Worm (Caenorhabditis elegans) whole organism, L3 larva: ENCODE measurements around the gene C25H3.16.

ENCODE experiments used
- ZK546.5 ChIP-seq: sonication (generic microtip); optimal IDR thresholded peaks from 2 replicates; lab custom pipeline; 2017; ENCODE audit warnings: missing biosample characterization, missing genetic modification characterization
- aly-2 ChIP-seq: fragments of 150-350 bp; optimal IDR thresholded peaks from 2 replicates; lab custom pipeline; 2014; ENCODE audit warnings: missing biosample characterization, missing genetic modification characterization
- ama-1 ChIP-seq: fragments of 150-350 bp; optimal IDR thresholded peaks from 2 replicates; lab custom pipeline; 2018
- ceh-9 ChIP-seq: sonication (generic microtip); optimal IDR thresholded peaks from 2 replicates; lab custom pipeline; 2018; ENCODE audit warnings: missing biosample characterization, missing genetic modification characterization
- elt-3 ChIP-seq, 3 experiments: fragments of 150-350 bp in 1 of 3; sonication (generic microtip) in 2 of 3; optimal IDR thresholded peaks; 2 replicates in 2 of 3; 4 replicates in 1 of 3; lab custom pipeline; 2014 to 2017; ENCODE audit warnings: missing biosample characterization in 3 of 3, missing genetic modification characterization in 3 of 3
- fkh-10 ChIP-seq: sonication (generic microtip); optimal IDR thresholded peaks from 2 replicates; lab custom pipeline; 2017; ENCODE audit warnings: missing biosample characterization, missing genetic modification reagents, missing genetic modification characterization
- fkh-2 ChIP-seq: fragments of 150-350 bp; optimal IDR thresholded peaks from 2 replicates; lab custom pipeline; 2014; ENCODE audit warnings: missing biosample characterization, missing genetic modification reagents, missing genetic modification characterization
- jun-1 ChIP-seq: fragments of 150-350 bp; optimal IDR thresholded peaks from 2 replicates; lab custom pipeline; 2014; ENCODE audit warnings: missing biosample characterization, missing genetic modification reagents, missing genetic modification characterization
- mdl-1 ChIP-seq: fragments of 150-350 bp; optimal IDR thresholded peaks from 2 replicates; lab custom pipeline; 2014; ENCODE audit warnings: missing biosample characterization, missing genetic modification characterization
- nhr-11 ChIP-seq: fragments of 150-350 bp; optimal IDR thresholded peaks from 2 replicates; lab custom pipeline; 2014; ENCODE audit warnings: missing biosample characterization, missing genetic modification characterization
- nhr-28 ChIP-seq: fragments of 150-350 bp; optimal IDR thresholded peaks from 2 replicates; lab custom pipeline; 2014; ENCODE audit warnings: missing biosample characterization, missing genetic modification characterization
- nhr-67 ChIP-seq: fragments of 150-350 bp; optimal IDR thresholded peaks from 2 replicates; lab custom pipeline; 2014; ENCODE audit warnings: missing biosample characterization, missing genetic modification characterization
- snpc-4 ChIP-seq: fragments of 150-350 bp; optimal IDR thresholded peaks from 2 replicates; lab custom pipeline; 2014; ENCODE audit warnings: missing biosample characterization, missing genetic modification characterization
- zag-1 ChIP-seq: fragments of 150-350 bp; optimal IDR thresholded peaks from 2 replicates; lab custom pipeline; 2014; ENCODE audit warnings: missing biosample characterization, missing genetic modification characterization

DNA sequence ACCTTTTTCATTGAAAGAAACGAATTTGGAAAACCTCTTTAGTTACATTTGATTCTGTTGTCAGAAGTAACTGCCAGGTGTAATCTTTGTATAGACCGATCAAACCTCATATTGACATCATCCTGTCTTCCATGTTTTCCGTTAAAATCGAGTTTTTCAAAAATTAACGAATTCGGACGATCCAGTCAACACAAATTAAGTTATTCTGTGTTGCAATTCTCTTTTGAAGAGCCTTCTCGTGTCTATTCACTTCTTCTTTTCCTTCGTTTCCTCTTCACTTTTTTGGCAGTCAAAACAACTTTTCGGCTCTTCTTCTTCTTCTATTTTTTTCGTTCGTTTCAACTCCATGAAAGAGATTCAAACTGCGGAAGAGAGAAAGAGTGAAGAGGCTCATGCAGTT is 42.1 kb downstream of the C25H3.16 start:
- TF ChIP-seq aly-2, result no peak
- TF ChIP-seq fkh-10 (GFP tag; lab: Kevin White, UChicago), result peak; percentile 95
- no peak for TF ChIP-seq nhr-28 (tag; lab: Kevin White, UChicago)
- TF ChIP-seq elt-3 (tag; optimal IDR thresholded peaks at IDR 0.05; lab: Kevin White, UChicago), result no peak
- no peak for TF ChIP-seq snpc-4 (tag; lab: Kevin White, UChicago)
- no peak for TF ChIP-seq jun-1 (tag; lab: Kevin White, UChicago)
- TF ChIP-seq nhr-67, result no peak
- TF ChIP-seq ZK546.5 (tag; lab: Kevin White, UChicago), result no peak
- no peak for TF ChIP-seq ama-1 (lab: Kevin White, UChicago)
- no peak for TF ChIP-seq mdl-1
- no peak for TF ChIP-seq ceh-9 (tag; lab: Kevin White, UChicago)
- TF ChIP-seq zag-1 (tag; lab: Kevin White, UChicago), result no peak
- TF ChIP-seq fkh-2 (tag; lab: Kevin White, UChicago), result no peak
- no peak for TF ChIP-seq nhr-11 (tag; lab: Kevin White, UChicago)
